Worm (Caenorhabditis elegans) whole organism, L3 larva: ENCODE results near the gene gck-4.

Source experiments
- R02D3.7 ChIP-seq: fragments of 150-350 bp; optimal IDR thresholded peaks from 2 replicates; lab custom pipeline; 2014; ENCODE audit warnings: missing biosample characterization, missing genetic modification characterization
- aly-2 ChIP-seq: fragments of 150-350 bp; optimal IDR thresholded peaks from 2 replicates; lab custom pipeline; 2014; ENCODE audit warnings: missing biosample characterization, missing genetic modification characterization
- ama-1 ChIP-seq: fragments of 150-350 bp; optimal IDR thresholded peaks from 2 replicates; lab custom pipeline; 2018
- ceh-9 ChIP-seq: sonication (generic microtip); optimal IDR thresholded peaks from 2 replicates; lab custom pipeline; 2018; ENCODE audit warnings: missing biosample characterization, missing genetic modification characterization
- daf-12 ChIP-seq: fragments of 150-350 bp; optimal IDR thresholded peaks from 2 replicates; lab custom pipeline; 2014; ENCODE audit warnings: missing biosample characterization, missing genetic modification reagents, missing genetic modification characterization
- egl-27 ChIP-seq: sonication (generic microtip); optimal IDR thresholded peaks from 4 replicates; lab custom pipeline; 2017; ENCODE audit warnings: missing biosample characterization, missing genetic modification reagents, missing genetic modification characterization
- egl-5 ChIP-seq: fragments of 150-350 bp; optimal IDR thresholded peaks from 2 replicates; lab custom pipeline; 2017; ENCODE audit warnings: missing biosample characterization, missing genetic modification reagents, missing genetic modification characterization, inconsistent platforms
- elt-1 ChIP-seq: fragments of 150-350 bp; optimal IDR thresholded peaks from 2 replicates; lab custom pipeline; 2014; ENCODE audit warnings: missing biosample characterization, missing genetic modification characterization
- elt-2 ChIP-seq: sonication (generic microtip); optimal IDR thresholded peaks from 2 replicates; lab custom pipeline; 2016; ENCODE audit warnings: missing genetic modification reagents, mild to moderate bottlenecking, missing genetic modification characterization, missing compliant biosample characterization
- elt-3 ChIP-seq, 3 experiments: fragments of 150-350 bp in 1 of 3; sonication (generic microtip) in 2 of 3; optimal IDR thresholded peaks; 2 replicates in 2 of 3; 4 replicates in 1 of 3; lab custom pipeline; 2014 to 2017; ENCODE audit warnings: missing biosample characterization in 3 of 3, missing genetic modification characterization in 3 of 3
- eor-1 ChIP-seq, 2 experiments: fragments of 150-350 bp; optimal IDR thresholded peaks; 2 replicates each; lab custom pipeline; 2014 to 2018; ENCODE audit warnings: missing biosample characterization in 2 of 2, missing genetic modification characterization in 2 of 2
- fkh-10 ChIP-seq: sonication (generic microtip); optimal IDR thresholded peaks from 2 replicates; lab custom pipeline; 2017; ENCODE audit warnings: missing biosample characterization, missing genetic modification reagents, missing genetic modification characterization
- hmg-11 ChIP-seq: sonication (generic microtip); optimal IDR thresholded peaks from 2 replicates; lab custom pipeline; 2016; ENCODE audit warnings: missing genetic modification characterization, missing compliant biosample characterization
- jun-1 ChIP-seq: fragments of 150-350 bp; optimal IDR thresholded peaks from 2 replicates; lab custom pipeline; 2014; ENCODE audit warnings: missing biosample characterization, missing genetic modification reagents, missing genetic modification characterization
- lin-15B ChIP-seq: fragments of 150-350 bp; optimal IDR thresholded peaks from 2 replicates; lab custom pipeline; 2014; ENCODE audit warnings: missing biosample characterization, missing genetic modification characterization
- lin-39 ChIP-seq: fragments of 150-350 bp; optimal IDR thresholded peaks from 2 replicates; lab custom pipeline; 2018; ENCODE audit warnings: missing biosample characterization, missing genetic modification reagents, missing genetic modification characterization
- lsy-12 ChIP-seq: sonication (generic microtip); optimal IDR thresholded peaks from 2 replicates; lab custom pipeline; 2016; ENCODE audit warnings: mild to moderate bottlenecking, missing genetic modification characterization, missing compliant biosample characterization
- mdl-1 ChIP-seq: fragments of 150-350 bp; optimal IDR thresholded peaks from 2 replicates; lab custom pipeline; 2014; ENCODE audit warnings: missing biosample characterization, missing genetic modification characterization
- mml-1 ChIP-seq: fragments of 150-350 bp; sonication (generic microtip); optimal IDR thresholded peaks from 3 replicates; lab custom pipeline; 2014; ENCODE audit warnings: missing biosample characterization, missing genetic modification characterization
- nfya-1 ChIP-seq: sonication (generic microtip); optimal IDR thresholded peaks from 2 replicates; lab custom pipeline; 2017; ENCODE audit warnings: missing genetic modification characterization, mild to moderate bottlenecking, missing compliant biosample characterization, antibody characterized with exemption, moderate library complexity; ENCODE audit not compliant: insufficient read depth
- nhr-12 ChIP-seq: fragments of 150-350 bp; optimal IDR thresholded peaks from 2 replicates; lab custom pipeline; 2014; ENCODE audit warnings: missing biosample characterization, missing genetic modification characterization
- nhr-23 ChIP-seq: fragments of 150-350 bp; optimal IDR thresholded peaks from 2 replicates; lab custom pipeline; 2014; ENCODE audit warnings: missing biosample characterization, missing genetic modification reagents, missing genetic modification characterization
- nhr-237 ChIP-seq: fragments of 150-350 bp; optimal IDR thresholded peaks from 2 replicates; lab custom pipeline; 2014; ENCODE audit warnings: missing biosample characterization, missing genetic modification characterization
- nhr-43 ChIP-seq: sonication (generic microtip); optimal IDR thresholded peaks from 2 replicates; lab custom pipeline; 2016; ENCODE audit warnings: mild to moderate bottlenecking, missing genetic modification characterization, missing compliant biosample characterization; ENCODE audit not compliant: poor library complexity, severe bottlenecking
- nhr-76 ChIP-seq: fragments of 150-350 bp; sonication (generic microtip); optimal IDR thresholded peaks from 5 replicates; lab custom pipeline; 2014; ENCODE audit warnings: missing biosample characterization, missing genetic modification characterization
- nhr-77 ChIP-seq: fragments of 150-350 bp; optimal IDR thresholded peaks from 2 replicates; lab custom pipeline; 2014; ENCODE audit warnings: missing biosample characterization, missing genetic modification characterization
- pha-4 ChIP-seq: fragments of 150-350 bp; optimal IDR thresholded peaks from 2 replicates; lab custom pipeline; 2014; ENCODE audit warnings: missing biosample characterization, missing genetic modification reagents, missing genetic modification characterization
- skn-1 ChIP-seq: fragments of 150-350 bp; optimal IDR thresholded peaks from 2 replicates; lab custom pipeline; 2014; ENCODE audit warnings: missing biosample characterization, missing genetic modification characterization
- tbx-2 ChIP-seq: sonication (generic microtip); optimal IDR thresholded peaks from 2 replicates; lab custom pipeline; 2016; ENCODE audit warnings: mild to moderate bottlenecking, missing genetic modification characterization, missing compliant biosample characterization
- zag-1 ChIP-seq: fragments of 150-350 bp; optimal IDR thresholded peaks from 2 replicates; lab custom pipeline; 2014; ENCODE audit warnings: missing biosample characterization, missing genetic modification characterization
- ztf-11 ChIP-seq: fragments of 150-350 bp; optimal IDR thresholded peaks from 2 replicates; lab custom pipeline; 2014; ENCODE audit warnings: missing biosample characterization, missing genetic modification characterization

The gck-4 gene

ce11 chrX:13638351-13638958, 38.5 kb upstream of the gck-4 start:
- no peak for TF ChIP-seq elt-2 (tag; lab: Kevin White, UChicago)
- peak; percentile 85 for TF ChIP-seq egl-5 (tag; lab: Kevin White, UChicago)
- TF ChIP-seq, all 47 proteins: peak for 1

- TF ChIP-seq skn-1 (tag; lab: Kevin White, UChicago) (no peak), nhr-237 (tag; lab: Kevin White, UChicago) (no peak), elt-3 (tag; optimal IDR thresholded peaks at IDR 0.05; lab: Kevin White, UChicago) (no peak), elt-1 (tag; lab: Kevin White, UChicago) (no peak), zag-1 (no peak), ama-1 (no peak), nhr-43 (tag; lab: Kevin White, UChicago) (no peak)
Measured at ce11 chrX:13639577-13639976, 37.4 kb upstream of the gck-4 start, which contains the start of gene twk-20. twk-20 (plus strand) TSS chrX:13639877.

ce11 chrX:13644884-13645283, 32.1 kb upstream of the gck-4 start:
- peak; percentile 58 for TF ChIP-seq elt-1 (tag; lab: Kevin White, UChicago)
- no peak for TF ChIP-seq nhr-237 (tag; lab: Kevin White, UChicago)

ce11 chrX:13646798-13647197, 30.2 kb upstream of the gck-4 start, which contains the start of gene acr-9:
acr-9 (minus strand) TSS chrX:13646898.
- TF ChIP-seq lin-39 (tag; lab: Kevin White, UChicago) (peak; percentile 29), nhr-23 (tag; lab: Kevin White, UChicago) (no peak), lin-15B (tag; lab: Kevin White, UChicago) (no peak), R02D3.7 (tag; lab: Kevin White, UChicago) (no peak)
- TF ChIP-seq, all 47 proteins: peak for 1

ce11 chrX:13647305-13647704, 29.7 kb upstream of the gck-4 start, which contains the start of gene C40C9.3:
C40C9.3 (plus strand) TSS chrX:13647605.
- no peak for TF ChIP-seq ztf-11
- TF ChIP-seq lin-15B (tag; lab: Kevin White, UChicago) = no peak

ce11 chrX:13650799-13651198, 26.2 kb upstream of the gck-4 start, which contains the start of gene C40C9.4:
C40C9.4 (plus strand) TSS chrX:13651099.
- TF ChIP-seq eor-1 (tag; optimal IDR thresholded peaks at IDR 0.05; lab: Kevin White, UChicago) (no peak), tbx-2 (tag; lab: Kevin White, UChicago) (no peak), lin-15B (tag; lab: Kevin White, UChicago) (no peak), elt-3 (tag; optimal IDR thresholded peaks at IDR 0.05; lab: Kevin White, UChicago) (no peak), daf-12 (tag; lab: Kevin White, UChicago) (no peak), nfya-1 (tag; lab: Kevin White, UChicago) (no peak), aly-2 (tag; lab: Kevin White, UChicago) (no peak), lsy-12 (tag; lab: Kevin White, UChicago) (no peak), nhr-76 (tag; lab: Kevin White, UChicago) (no peak), hmg-11 (tag; lab: Kevin White, UChicago) (no peak), jun-1 (tag; lab: Kevin White, UChicago) (no peak), nhr-12 (tag; lab: Kevin White, UChicago) (no peak), nhr-77 (tag; lab: Kevin White, UChicago) (no peak), ceh-9 (tag; lab: Kevin White, UChicago) (no peak), mdl-1 (tag; lab: Kevin White, UChicago) (no peak), egl-27 (no peak), fkh-10 (GFP tag; lab: Kevin White, UChicago) (no peak)

ce11 chrX:13653573-13653972, 23.4 kb upstream of the gck-4 start:
- TF ChIP-seq pha-4 (tag; lab: Kevin White, UChicago) (peak; percentile 38), mml-1 (no peak)
- TF ChIP-seq, all 47 proteins: peak for 1
